Fruit fly (Drosophila melanogaster) whole organism, pupa: ENCODE data around the gene Hnf4.

Experiments
- D1 ChIP-seq: fragments of 200-800 bp; sonication (Bioruptor generic); optimal IDR thresholded peaks from 2 replicates; lab custom pipeline; 2018; ENCODE audit warnings: missing biosample characterization, mild to moderate bottlenecking, missing genetic modification characterization, moderate library complexity
- fd96Ca ChIP-seq: fragments of 200-800 bp; sonication (Bioruptor generic); IDR thresholded peaks from 3 replicates; pipeline ENCODE4 v1.3.6; 2022; ENCODE audit warnings: missing biosample characterization, missing genetic modification characterization

- TF ChIP-seq fd96Ca (GFP tag; lab: Robert Waterston, UW): 0 out of 3 replicates have a peak, but pooled peaks have one; percentile 26
- TF ChIP-seq D1 (tag; lab: Kevin White, UChicago): no peak
Observed at dm6 chr2L:8692426-8693180, 16.8 kb downstream of the Hnf4 start.
